Worm (Caenorhabditis elegans) whole organism, mixed stage, embryonic: ENCODE measurements around the gene D1046.16.
A peak's percentile ranks its signal among the peaks of the same experiment; 100 is the strongest.

Experiments used
- M03D4.4 ChIP-seq: sonication (generic microtip); optimal IDR thresholded peaks from 2 replicates; lab custom pipeline; 2017; ENCODE audit warnings: mild to moderate bottlenecking, missing genetic modification characterization, missing compliant biosample characterization
- bed-3 ChIP-seq: fragments of 200-800 bp; sonication (Bioruptor generic); optimal IDR thresholded peaks from 3 replicates; lab custom pipeline; 2018; ENCODE audit warnings: mild to moderate bottlenecking, missing genetic modification characterization, moderate library complexity, missing compliant biosample characterization
- blmp-1 ChIP-seq: fragments of 150-350 bp; optimal IDR thresholded peaks from 2 replicates; lab custom pipeline; 2014; ENCODE audit warnings: missing biosample characterization, missing genetic modification characterization
- ceh-43 ChIP-seq: fragments of 200-800 bp; sonication (Bioruptor generic); optimal IDR thresholded peaks from 2 replicates; lab custom pipeline; 2018; ENCODE audit warnings: mild to moderate bottlenecking, missing genetic modification characterization, moderate library complexity, missing compliant biosample characterization
- ceh-83 ChIP-seq: fragments of 200-800 bp; sonication (Bioruptor generic); optimal IDR thresholded peaks from 2 replicates; lab custom pipeline; 2018; ENCODE audit warnings: mild to moderate bottlenecking, missing genetic modification characterization, missing compliant biosample characterization
- ces-1 ChIP-seq: fragments of 150-350 bp; optimal IDR thresholded peaks from 2 replicates; lab custom pipeline; 2014; ENCODE audit warnings: missing biosample characterization, missing genetic modification reagents, missing genetic modification characterization
- cnd-1 ChIP-seq: fragments of 200-800 bp; sonication (Bioruptor generic); optimal IDR thresholded peaks from 2 replicates; lab custom pipeline; 2018; ENCODE audit warnings: mild to moderate bottlenecking, missing genetic modification characterization, missing compliant biosample characterization
- drap-1 ChIP-seq: fragments of 200-800 bp; sonication (Bioruptor generic); optimal IDR thresholded peaks from 3 replicates; lab custom pipeline; 2018; ENCODE audit warnings: mild to moderate bottlenecking, missing genetic modification characterization, missing compliant biosample characterization
- elt-3 ChIP-seq: fragments of 150-350 bp; optimal IDR thresholded peaks from 2 replicates; lab custom pipeline; 2014; ENCODE audit warnings: missing biosample characterization, missing genetic modification characterization
- flh-1 ChIP-seq: fragments of 200-800 bp; sonication (Bioruptor generic); optimal IDR thresholded peaks from 2 replicates; lab custom pipeline; 2018; ENCODE audit warnings: mild to moderate bottlenecking, missing genetic modification characterization, moderate library complexity, missing compliant biosample characterization
- ham-2 ChIP-seq: fragments of 200-800 bp; sonication (Bioruptor generic); optimal IDR thresholded peaks from 2 replicates; lab custom pipeline; 2018; ENCODE audit warnings: mild to moderate bottlenecking, missing genetic modification characterization, missing compliant biosample characterization
- hlh-1 ChIP-seq: fragments of 150-350 bp; optimal IDR thresholded peaks from 2 replicates; lab custom pipeline; 2014; ENCODE audit warnings: missing biosample characterization, missing genetic modification reagents, missing genetic modification characterization
- lin-13 ChIP-seq: fragments of 150-350 bp; optimal IDR thresholded peaks from 2 replicates; lab custom pipeline; 2014; ENCODE audit warnings: missing biosample characterization, missing genetic modification characterization
- lsy-2 ChIP-seq: fragments of 150-350 bp; optimal IDR thresholded peaks from 2 replicates; lab custom pipeline; 2014; ENCODE audit warnings: missing biosample characterization, missing genetic modification characterization
- mab-5 ChIP-seq: fragments of 150-350 bp; optimal IDR thresholded peaks from 2 replicates; lab custom pipeline; 2014; ENCODE audit warnings: missing biosample characterization, missing genetic modification characterization
- mls-2 ChIP-seq: sonication (generic microtip); optimal IDR thresholded peaks from 2 replicates; lab custom pipeline; 2016; ENCODE audit warnings: mild to moderate bottlenecking, missing genetic modification characterization, moderate library complexity, missing compliant biosample characterization
- nhr-2 ChIP-seq: fragments of 150-350 bp; optimal IDR thresholded peaks from 2 replicates; lab custom pipeline; 2014; ENCODE audit warnings: missing biosample characterization, missing genetic modification characterization
- nhr-28 ChIP-seq: fragments of 150-350 bp; optimal IDR thresholded peaks from 2 replicates; lab custom pipeline; 2014; ENCODE audit warnings: missing biosample characterization, missing genetic modification characterization
- nhr-76 ChIP-seq: sonication (generic microtip); optimal IDR thresholded peaks from 2 replicates; lab custom pipeline; 2017; ENCODE audit warnings: missing biosample characterization, missing genetic modification characterization
- pha-4 ChIP-seq: fragments of 150-350 bp; optimal IDR thresholded peaks from 2 replicates; lab custom pipeline; 2018; ENCODE audit warnings: missing biosample characterization, missing genetic modification reagents, missing genetic modification characterization
- sem-2 ChIP-seq: fragments of 200-800 bp; sonication (Bioruptor generic); optimal IDR thresholded peaks from 2 replicates; lab custom pipeline; 2018; ENCODE audit warnings: mild to moderate bottlenecking, missing genetic modification characterization, missing compliant biosample characterization
- snpc-4 ChIP-seq: fragments of 150-350 bp; optimal IDR thresholded peaks from 2 replicates; lab custom pipeline; 2014; ENCODE audit warnings: missing biosample characterization, missing genetic modification characterization
- sptf-1 ChIP-seq: sonication (generic microtip); optimal IDR thresholded peaks from 2 replicates; lab custom pipeline; 2017; ENCODE audit warnings: mild to moderate bottlenecking, missing genetic modification characterization, moderate library complexity, missing compliant biosample characterization
- tbx-8 ChIP-seq: fragments of 200-800 bp; sonication (Bioruptor generic); optimal IDR thresholded peaks from 2 replicates; lab custom pipeline; 2018; ENCODE audit warnings: mild to moderate bottlenecking, missing genetic modification characterization, moderate library complexity, missing compliant biosample characterization
- unc-120 ChIP-seq: sonication (generic microtip); optimal IDR thresholded peaks from 2 replicates; lab custom pipeline; 2017; ENCODE audit warnings: missing genetic modification characterization, missing compliant biosample characterization; ENCODE audit not compliant: poor library complexity, severe bottlenecking
- unc-39 ChIP-seq: fragments of 150-350 bp; optimal IDR thresholded peaks from 2 replicates; lab custom pipeline; 2014; ENCODE audit warnings: missing biosample characterization, missing genetic modification characterization
- unc-62 ChIP-seq: fragments of 150-350 bp; optimal IDR thresholded peaks from 2 replicates; lab custom pipeline; 2014; ENCODE audit warnings: missing biosample characterization, missing genetic modification reagents, missing genetic modification characterization
- zip-8 ChIP-seq: fragments of 150-350 bp; optimal IDR thresholded peaks from 2 replicates; lab custom pipeline; 2014; ENCODE audit warnings: missing biosample characterization, missing genetic modification characterization
- ztf-11 ChIP-seq: fragments of 150-350 bp; optimal IDR thresholded peaks from 2 replicates; lab custom pipeline; 2014; ENCODE audit warnings: missing biosample characterization, missing genetic modification characterization

The D1046.16 gene

ce11 chrIV:8933575-8933974, 11.6 kb downstream of the D1046.16 start, which contains the start of gene D1046.4:
Gene D1046.4, plus strand, starts transcription at chrIV:8933875.
- TF ChIP-seq ceh-83 (GFP tag; lab: Kevin White, UChicago) (no peak), drap-1 (GFP tag; lab: Kevin White, UChicago) (no peak), ztf-11 (tag; lab: Kevin White, UChicago) (no peak), bed-3 (no peak), pha-4 (tag; lab: Kevin White, UChicago) (no peak), sptf-1 (no peak), unc-39 (tag; lab: Kevin White, UChicago) (no peak), M03D4.4 (no peak), flh-1 (GFP tag; lab: Kevin White, UChicago) (no peak), ham-2 (GFP tag; lab: Kevin White, UChicago) (no peak)

- TF ChIP-seq ham-2 (GFP tag; lab: Kevin White, UChicago): no peak
- TF ChIP-seq ces-1 (GFP tag; lab: Kevin White, UChicago): peak; percentile 73
These were observed 21.5 kb downstream of the D1046.16 start for ce11 chrIV:8943430-8943829.

ce11 chrIV:8947146-8947545, 25.2 kb downstream of the D1046.16 start:
- peak; percentile 37 for TF ChIP-seq mab-5 (tag; lab: Kevin White, UChicago)
- peak; percentile 50 for TF ChIP-seq unc-120 (tag; lab: Kevin White, UChicago)
- peak; percentile 33 for TF ChIP-seq unc-62
- no peak for TF ChIP-seq ces-1 (GFP tag; lab: Kevin White, UChicago)
- TF ChIP-seq ztf-11 (tag; lab: Kevin White, UChicago): no peak

ce11 chrIV:8949078-8950039, 27.4 kb downstream of the D1046.16 start:
- TF ChIP-seq blmp-1 (tag; lab: Kevin White, UChicago): no peak
- TF ChIP-seq zip-8 (tag; lab: Kevin White, UChicago): no peak
- no peak for TF ChIP-seq ztf-11 (tag; lab: Kevin White, UChicago)
- TF ChIP-seq nhr-28 (tag; lab: Kevin White, UChicago): no peak
- no peak for TF ChIP-seq ceh-83 (GFP tag; lab: Kevin White, UChicago)
- no peak for TF ChIP-seq ceh-43 (GFP tag; lab: Kevin White, UChicago)
- TF ChIP-seq snpc-4: no peak
- no peak for TF ChIP-seq nhr-2 (tag; lab: Kevin White, UChicago)
- no peak for TF ChIP-seq hlh-1 (tag; lab: Kevin White, UChicago)
- no peak for TF ChIP-seq cnd-1
- TF ChIP-seq sem-2 (GFP tag; lab: Kevin White, UChicago): no peak
- no peak for TF ChIP-seq mls-2 (tag; lab: Kevin White, UChicago)
- no peak for TF ChIP-seq bed-3
- TF ChIP-seq elt-3: no peak
- no peak for TF ChIP-seq unc-39 (tag; lab: Kevin White, UChicago)
- no peak for TF ChIP-seq lsy-2 (tag; lab: Kevin White, UChicago)
- no peak for TF ChIP-seq pha-4 (tag; lab: Kevin White, UChicago)

- TF ChIP-seq unc-120 (tag; lab: Kevin White, UChicago): no peak
- TF ChIP-seq nhr-76 (tag; lab: Kevin White, UChicago): no peak
- TF ChIP-seq tbx-8 (GFP tag; lab: Kevin White, UChicago): no peak
- TF ChIP-seq lin-13 (tag; lab: Kevin White, UChicago): no peak
- TF ChIP-seq mls-2 (tag; lab: Kevin White, UChicago): no peak
- TF ChIP-seq ztf-11 (tag; lab: Kevin White, UChicago): no peak
- TF ChIP-seq hlh-1 (tag; lab: Kevin White, UChicago): no peak
- no peak for TF ChIP-seq mab-5 (tag; lab: Kevin White, UChicago)
- no peak for TF ChIP-seq sem-2 (GFP tag; lab: Kevin White, UChicago)
- TF ChIP-seq lsy-2 (tag; lab: Kevin White, UChicago): no peak
These were observed 30.1 kb downstream of the D1046.16 start for ce11 chrIV:8951953-8952567.
